Fruit fly (Drosophila melanogaster) whole organism, embryonic: ENCODE measurements around the gene CG14731.

Experiments used
- ATbp ChIP-seq: fragments of 200-800 bp; sonication (Bioruptor generic); optimal IDR thresholded peaks from 2 replicates; lab custom pipeline; 2017; ENCODE audit warnings: missing biosample characterization, mild to moderate bottlenecking, missing genetic modification characterization, missing genetic modification reagents
- Bgb ChIP-seq: fragments of 200-800 bp; sonication (Bioruptor generic); IDR thresholded peaks from 2 replicates; pipeline ENCODE4 v1.3.6; 2022; ENCODE audit warnings: missing biosample characterization, missing genetic modification characterization; ENCODE audit not compliant: partially characterized antibody
- CG10274 ChIP-seq: fragments of 200-800 bp; sonication (Bioruptor generic); optimal IDR thresholded peaks from 3 replicates; lab custom pipeline; 2017; ENCODE audit warnings: missing biosample characterization, mild to moderate bottlenecking, missing genetic modification characterization
- CG11247 ChIP-seq: fragments of 200-800 bp; sonication (Bioruptor generic); IDR thresholded peaks from 2 replicates; pipeline ENCODE4 v1.3.6; 2022; ENCODE audit warnings: missing biosample characterization, missing genetic modification characterization
- CG11695 ChIP-seq: fragments of 200-800 bp; sonication (Bioruptor generic); IDR thresholded peaks from 3 replicates; pipeline ENCODE4 v1.3.6; 2022; ENCODE audit warnings: missing biosample characterization, missing genetic modification characterization
- CG12071 ChIP-seq: fragments of 200-800 bp; sonication (Bioruptor generic); optimal IDR thresholded peaks from 3 replicates; lab custom pipeline; 2018; ENCODE audit warnings: missing biosample characterization, mild to moderate bottlenecking, missing genetic modification characterization
- CG12744 ChIP-seq: fragments of 200-800 bp; sonication (Bioruptor generic); optimal IDR thresholded peaks from 2 replicates; lab custom pipeline; 2016; ENCODE audit warnings: missing biosample characterization, missing genetic modification characterization
- CG14667 ChIP-seq: fragments of 200-800 bp; sonication (Bioruptor generic); IDR thresholded peaks from 2 replicates; pipeline ENCODE4 v1.3.6; 2022; ENCODE audit warnings: missing biosample characterization, missing genetic modification characterization
- CG14710 ChIP-seq: fragments of 200-800 bp; sonication (Bioruptor generic); optimal IDR thresholded peaks from 3 replicates; lab custom pipeline; 2019; ENCODE audit warnings: missing biosample characterization, mild to moderate bottlenecking, missing genetic modification characterization, moderate library complexity
- CG17361 ChIP-seq: fragments of 200-800 bp; sonication (Bioruptor generic); IDR thresholded peaks from 3 replicates; pipeline ENCODE4 v1.3.6; 2022; ENCODE audit warnings: missing biosample characterization, missing genetic modification characterization
- CG18262 ChIP-seq: fragments of 200-800 bp; optimal IDR thresholded peaks from 3 replicates; lab custom pipeline; 2019; ENCODE audit warnings: missing biosample characterization, mild to moderate bottlenecking, missing genetic modification characterization, moderate library complexity
- CG2875 ChIP-seq: fragments of 200-800 bp; sonication (Bioruptor generic); optimal IDR thresholded peaks from 2 replicates; lab custom pipeline; 2017; ENCODE audit warnings: missing biosample characterization, mild to moderate bottlenecking, missing genetic modification characterization, missing genetic modification reagents
- CG34376 ChIP-seq: fragments of 200-800 bp; sonication (Bioruptor generic); optimal IDR thresholded peaks from 2 replicates; lab custom pipeline; 2018; ENCODE audit warnings: missing biosample characterization, mild to moderate bottlenecking, missing genetic modification characterization
- CG3726 ChIP-seq: fragments of 200-800 bp; sonication (Bioruptor generic); IDR thresholded peaks from 3 replicates; pipeline ENCODE4, ENCODE4 v1.3.6; 2022; ENCODE audit warnings: missing biosample characterization, missing genetic modification characterization
- CG4424 ChIP-seq: fragments of 200-800 bp; sonication (Bioruptor generic); optimal IDR thresholded peaks from 3 replicates; lab custom pipeline; 2016; ENCODE audit warnings: missing biosample characterization, missing genetic modification characterization
- CG6765 ChIP-seq: fragments of 200-800 bp; sonication (Bioruptor generic); optimal IDR thresholded peaks from 3 replicates; lab custom pipeline; 2017; ENCODE audit warnings: missing biosample characterization, mild to moderate bottlenecking, missing genetic modification characterization
- CG7357 ChIP-seq: fragments of 200-800 bp; sonication (Bioruptor generic); IDR thresholded peaks from 3 replicates; pipeline ENCODE4 v1.3.6; 2022; ENCODE audit warnings: missing biosample characterization, missing genetic modification characterization
- CG8765 ChIP-seq: fragments of 200-800 bp; sonication (Bioruptor generic); IDR thresholded peaks from 2 replicates; pipeline ENCODE4 v1.3.6; 2022; ENCODE audit warnings: missing biosample characterization, missing genetic modification characterization
- D19A ChIP-seq: fragments of 200-800 bp; optimal IDR thresholded peaks from 3 replicates; lab custom pipeline; 2019; ENCODE audit warnings: missing biosample characterization, mild to moderate bottlenecking, missing genetic modification characterization, moderate library complexity
- Dad ChIP-seq: fragments of 200-800 bp; sonication (Bioruptor generic); optimal IDR thresholded peaks from 3 replicates; lab custom pipeline; 2016; ENCODE audit warnings: missing biosample characterization, missing genetic modification characterization
- Dp ChIP-seq: fragments of 200-800 bp; sonication (Bioruptor generic); optimal IDR thresholded peaks from 2 replicates; lab custom pipeline; 2018; ENCODE audit warnings: missing biosample characterization, mild to moderate bottlenecking, missing genetic modification characterization, moderate library complexity
- E2f2 ChIP-seq: fragments of 200-800 bp; sonication (Bioruptor generic); IDR thresholded peaks from 2 replicates; pipeline ENCODE4 v1.3.6; 2022; ENCODE audit warnings: missing biosample characterization, missing genetic modification characterization
- ERR ChIP-seq: fragments of 200-800 bp; sonication (Bioruptor generic); optimal IDR thresholded peaks from 2 replicates; lab custom pipeline; 2016; ENCODE audit warnings: missing biosample characterization, missing genetic modification characterization
- Eip74EF ChIP-seq, 2 experiments: fragments of 200-800 bp in 1 of 2; fragments of >200 bp in 1 of 2; sonication (Bioruptor generic) in 1 of 2; optimal IDR thresholded peaks; 2 replicates each; lab custom pipeline; 2017 to 2019; ENCODE audit warnings: missing biosample characterization in 2 of 2, missing genetic modification characterization in 2 of 2, mild to moderate bottlenecking in 1 of 2, moderate library complexity in 1 of 2
- Myb ChIP-seq: fragments of 200-800 bp; sonication (Bioruptor generic); optimal IDR thresholded peaks from 2 replicates; lab custom pipeline; 2016; ENCODE audit warnings: missing biosample characterization, missing genetic modification characterization
- NC2α ChIP-seq: fragments of 200-800 bp; sonication (Bioruptor generic); optimal IDR thresholded peaks from 2 replicates; lab custom pipeline; 2016; ENCODE audit warnings: missing biosample characterization, missing genetic modification characterization
- NFAT ChIP-seq: fragments of 200-800 bp; sonication (Bioruptor generic); IDR thresholded peaks from 2 replicates; pipeline ENCODE4 v1.3.6; 2022; ENCODE audit warnings: missing biosample characterization, missing genetic modification characterization
- NfI ChIP-seq: fragments of 200-800 bp; sonication (Bioruptor generic); optimal IDR thresholded peaks from 3 replicates; lab custom pipeline; 2018; ENCODE audit warnings: missing biosample characterization, mild to moderate bottlenecking, missing genetic modification characterization, moderate library complexity
- Oli ChIP-seq: fragments of 200-800 bp; sonication (Bioruptor generic); optimal IDR thresholded peaks from 2 replicates; lab custom pipeline; 2018; ENCODE audit warnings: missing biosample characterization, mild to moderate bottlenecking, missing genetic modification characterization, moderate library complexity
- abd-A ChIP-seq: fragments of 200-800 bp; sonication (Bioruptor generic); optimal IDR thresholded peaks from 3 replicates; lab custom pipeline; 2019; ENCODE audit warnings: missing biosample characterization, mild to moderate bottlenecking, missing genetic modification characterization, moderate library complexity
- al ChIP-seq: fragments of 200-800 bp; sonication (Bioruptor generic); IDR thresholded peaks from 2 replicates; pipeline ENCODE4 v1.3.6; 2022; ENCODE audit warnings: missing biosample characterization, missing genetic modification characterization
- cg ChIP-seq: fragments of 200-800 bp; sonication (Bioruptor generic); optimal IDR thresholded peaks from 3 replicates; lab custom pipeline; 2019; ENCODE audit warnings: missing biosample characterization, mild to moderate bottlenecking, missing genetic modification characterization, moderate library complexity
- chif ChIP-seq, 2 experiments: fragments of 200-800 bp; sonication (Bioruptor generic); optimal IDR thresholded peaks; 3 replicates each; lab custom pipeline; 2016; ENCODE audit warnings: missing biosample characterization in 2 of 2, missing genetic modification characterization in 2 of 2
- crp ChIP-seq, 2 experiments: fragments of 200-800 bp; sonication (Bioruptor generic); optimal IDR thresholded peaks; 2 replicates in 1 of 2; 3 replicates in 1 of 2; lab custom pipeline; 2017; ENCODE audit warnings: missing biosample characterization in 2 of 2, missing genetic modification characterization in 2 of 2, mild to moderate bottlenecking in 1 of 2, moderate library complexity in 1 of 2
- dysf ChIP-seq: fragments of 200-800 bp; sonication (Bioruptor generic); IDR thresholded peaks from 3 replicates; pipeline ENCODE4 v1.3.6; 2022; ENCODE audit warnings: missing biosample characterization, missing genetic modification characterization
- fd96Cb ChIP-seq: fragments of 200-800 bp; sonication (Bioruptor generic); optimal IDR thresholded peaks from 2 replicates; lab custom pipeline; 2018; ENCODE audit warnings: missing biosample characterization, mild to moderate bottlenecking, missing genetic modification characterization, moderate library complexity
- gcm2 ChIP-seq: fragments of 200-800 bp; sonication (Bioruptor generic); optimal IDR thresholded peaks from 2 replicates; lab custom pipeline; 2016; ENCODE audit warnings: missing biosample characterization, missing genetic modification characterization
- hb ChIP-seq: fragments of 200-800 bp; sonication (Bioruptor generic); IDR thresholded peaks from 3 replicates; pipeline ENCODE4 v1.3.6; 2022; ENCODE audit warnings: missing biosample characterization, missing genetic modification characterization; ENCODE audit not compliant: partially characterized antibody
- kni ChIP-seq: fragments of 200-800 bp; sonication (Bioruptor generic); optimal IDR thresholded peaks from 3 replicates; lab custom pipeline; 2017; ENCODE audit warnings: mild to moderate bottlenecking, missing biosample characterization, missing genetic modification reagents, missing genetic modification characterization
- knrl ChIP-seq: fragments of 200-800 bp; sonication (Bioruptor generic); IDR thresholded peaks from 3 replicates; pipeline ENCODE4 v1.3.6; 2022; ENCODE audit warnings: missing biosample characterization, missing genetic modification characterization; ENCODE audit not compliant: partially characterized antibody
- peb ChIP-seq: fragments of 200-800 bp; sonication (Bioruptor generic); IDR thresholded peaks from 2 replicates; pipeline ENCODE4 v1.3.6; 2022; ENCODE audit warnings: missing biosample characterization, missing genetic modification characterization
- rib ChIP-seq: fragments of 200-800 bp; sonication (Bioruptor generic); IDR thresholded peaks from 2 replicates; pipeline ENCODE4 v1.3.6; 2022; ENCODE audit warnings: missing biosample characterization, missing genetic modification characterization
- salm ChIP-seq: fragments of 200-800 bp; sonication (Bioruptor generic); optimal IDR thresholded peaks from 2 replicates; lab custom pipeline; 2018; ENCODE audit warnings: missing biosample characterization, mild to moderate bottlenecking, missing genetic modification characterization
- scrt ChIP-seq: fragments of 200-800 bp; sonication (Bioruptor generic); optimal IDR thresholded peaks from 2 replicates; lab custom pipeline; 2018; ENCODE audit warnings: missing biosample characterization, mild to moderate bottlenecking, missing genetic modification characterization, moderate library complexity
- sisA ChIP-seq: fragments of 200-800 bp; sonication (Bioruptor generic); IDR thresholded peaks from 2 replicates; pipeline ENCODE4 v1.3.6; 2022; ENCODE audit warnings: missing biosample characterization, missing genetic modification characterization
- slou ChIP-seq: fragments of 200-800 bp; sonication (Bioruptor generic); optimal IDR thresholded peaks from 3 replicates; lab custom pipeline; 2016; ENCODE audit warnings: missing biosample characterization, missing genetic modification characterization
- so ChIP-seq: fragments of 200-800 bp; sonication (Bioruptor generic); IDR thresholded peaks from 3 replicates; pipeline ENCODE4 v1.3.6; 2022; ENCODE audit warnings: missing biosample characterization, missing genetic modification characterization
- tgo ChIP-seq: fragments of 200-800 bp; sonication (Bioruptor generic); IDR thresholded peaks from 3 replicates; pipeline ENCODE4 v1.3.6; 2022; ENCODE audit warnings: missing biosample characterization, missing genetic modification characterization
- zfh1 ChIP-seq: fragments of 200-800 bp; sonication (Bioruptor generic); IDR thresholded peaks from 3 replicates; pipeline ENCODE4 v1.3.6; 2022; ENCODE audit warnings: missing biosample characterization, missing genetic modification characterization
- zfh2 ChIP-seq: fragments of 200-800 bp; sonication (Bioruptor generic); optimal IDR thresholded peaks from 2 replicates; lab custom pipeline; 2016; ENCODE audit warnings: missing biosample characterization, missing genetic modification characterization

CG14731 gene

dm6 chr3R:11888038-11888567 lies 43.0 kb upstream of the CG14731 start (continued):
- TF ChIP-seq crp (GFP tag; optimal IDR thresholded peaks at IDR 0.05; lab: Kevin White, UChicago) (no peak), CG2875 (GFP tag; lab: Kevin White, UChicago) (no peak), scrt (GFP tag; lab: Kevin White, UChicago) (no peak), sisA (GFP tag; lab: Robert Waterston, UW) (0 out of 2 replicates have a peak, but pooled peaks have one; percentile 27), tgo (GFP tag; lab: Robert Waterston, UW) (no peak; the same call in 2 of the 3 replicates), NFAT (GFP tag; lab: Robert Waterston, UW) (0 out of 2 replicates have a peak, but pooled peaks have one; percentile 18), CG11247 (GFP tag; lab: Robert Waterston, UW) (no peak), kni (GFP tag; lab: Kevin White, UChicago) (peak; percentile 88), so (no peak), CG4424 (GFP tag; lab: Kevin White, UChicago) (peak; percentile 8), CG6765 (GFP tag; lab: Kevin White, UChicago) (no peak), knrl (GFP tag; lab: Robert Waterston, UW) (peak; percentile 57; the same call in 2 of the 3 replicates), CG10274 (GFP tag; lab: Kevin White, UChicago) (no peak), Bgb (GFP tag; lab: Robert Waterston, UW) (peak; percentile 52), CG34376 (GFP tag; lab: Kevin White, UChicago) (no peak), Dad (GFP tag; lab: Kevin White, UChicago) (peak; percentile 17), salm (tag; lab: Kevin White, UChicago) (no peak), slou (no peak), gcm2 (GFP tag; lab: Kevin White, UChicago) (no peak), E2f2 (GFP tag; lab: Robert Waterston, UW) (no peak), CG12744 (no peak), zfh2 (GFP tag; lab: Kevin White, UChicago) (no peak), Myb (no peak), Dp (GFP tag; lab: Kevin White, UChicago) (no peak), CG12071 (GFP tag; lab: Kevin White, UChicago) (no peak), hb (GFP tag; lab: Robert Waterston, UW) (0 out of 3 replicates have a peak, but pooled peaks have one; percentile 26), CG14667 (GFP tag; lab: Robert Waterston, UW) (no peak), CG7357 (GFP tag; lab: Robert Waterston, UW) (no peak), CG11695 (GFP tag; lab: Robert Waterston, UW) (no peak), al (GFP tag; lab: Robert Waterston, UW) (0 out of 2 replicates have a peak, but pooled peaks have one; percentile 24), chif (GFP tag; optimal IDR thresholded peaks at IDR 0.05; lab: Kevin White, UChicago) (no peak), CG18262 (tag; lab: Kevin White, UChicago) (no peak), CG17361 (no peak), Eip74EF (GFP tag; optimal IDR thresholded peaks at IDR 0.05; lab: Kevin White, UChicago) (no peak), abd-A (tag; lab: Kevin White, UChicago) (no peak), dysf (GFP tag; lab: Robert Waterston, UW) (0 out of 3 replicates have a peak, but pooled peaks have one; percentile 28), CG3726 (GFP tag; lab: Robert Waterston, UW) (no peak), rib (GFP tag; lab: Robert Waterston, UW) (no peak), peb (no peak), cg (GFP tag; lab: Kevin White, UChicago) (peak; percentile 81), CG14710 (tag; lab: Kevin White, UChicago) (no peak), fd96Cb (no peak), NfI (GFP tag; lab: Kevin White, UChicago) (no peak), D19A (tag; lab: Kevin White, UChicago) (no peak), ERR (no peak), ATbp (GFP tag; lab: Kevin White, UChicago) (no peak), zfh1 (GFP tag; lab: Robert Waterston, UW) (no peak), CG8765 (GFP tag; lab: Robert Waterston, UW) (no peak), Oli (peak; percentile 32), NC2α (GFP tag; lab: Kevin White, UChicago) (no peak)
